Worm (Caenorhabditis elegans): ENCODE results near the gene mrps-18.C.

mrps-18.C gene

ce11 chrII:6741428-6741827 lies 5.4 kb downstream of the mrps-18.C start, which contains the start of gene exos-8 (continued):
- no peak for TF ChIP-seq unc-39 (tag; optimal IDR thresholded peaks at IDR 0.05)
- no peak for TF ChIP-seq saeg-2 (GFP tag; IDR thresholded peaks at IDR 0.05)
- no peak for TF ChIP-seq ama-1 (optimal IDR thresholded peaks at IDR 0.05)
- TF ChIP-seq hmg-1.1 (GFP tag; IDR thresholded peaks at IDR 0.05), result peak; percentile 58; the same call in 1 of the 2 replicates
- TF ChIP-seq spr-1 (tag; optimal IDR thresholded peaks at IDR 0.05), result no peak
- TF ChIP-seq dpl-1 (GFP tag; optimal IDR thresholded peaks at IDR 0.05), result peak; percentile 55
- TF ChIP-seq snpc-4 (tag; optimal IDR thresholded peaks at IDR 0.05), result no peak
- no peak for TF ChIP-seq zfp-3 (GFP tag; conservative IDR thresholded peaks at IDR 0.05)
- TF ChIP-seq lin-1 (GFP tag; IDR thresholded peaks at IDR 0.05), result no peak
- no peak for TF ChIP-seq F10B5.3 (tag; optimal IDR thresholded peaks at IDR 0.05)
- TF ChIP-seq lim-7 (GFP tag; IDR thresholded peaks at IDR 0.05), result no peak
- peak; percentile 21 for TF ChIP-seq hlh-11 (tag; optimal IDR thresholded peaks at IDR 0.05)
- TF ChIP-seq ztf-11 (tag; optimal IDR thresholded peaks at IDR 0.05), result no peak
- TF ChIP-seq mxl-3 (GFP tag; optimal IDR thresholded peaks at IDR 0.05), result peak; percentile 59
- TF ChIP-seq madf-9 (GFP tag; conservative IDR thresholded peaks at IDR 0.05), result no peak; the same call in 1 of the 2 replicates
- no peak for TF ChIP-seq nhr-10 (tag; optimal IDR thresholded peaks at IDR 0.05)
- TF ChIP-seq unc-62 (GFP tag; optimal IDR thresholded peaks at IDR 0.05 in 1 of 2), result peak in 1 of 2 experiments; percentile 32
- TF ChIP-seq unc-62 (tag; optimal IDR thresholded peaks at IDR 0.05), result no peak
- TF ChIP-seq ctbp-1 (GFP tag; IDR thresholded peaks at IDR 0.05), result no peak
- no peak for TF ChIP-seq ceh-62 (tag; optimal IDR thresholded peaks at IDR 0.05)
- TF ChIP-seq dmd-6 (GFP tag; IDR thresholded peaks at IDR 0.05), result no peak; the same call in 1 of the 2 replicates
- no peak for TF ChIP-seq Y75B8A.6 (GFP tag; IDR thresholded peaks at IDR 0.05)
- TF ChIP-seq nhr-76 (tag; optimal IDR thresholded peaks at IDR 0.05), result no peak
- no peak for TF ChIP-seq daf-8 (GFP tag; IDR thresholded peaks at IDR 0.05)
- TF ChIP-seq tra-1 (GFP tag; IDR thresholded peaks at IDR 0.05), result no peak
- TF ChIP-seq fos-1 (tag; optimal IDR thresholded peaks at IDR 0.05), result no peak
- TF ChIP-seq T20F7.1 (GFP tag; optimal IDR thresholded peaks at IDR 0.05), result peak; percentile 77
- TF ChIP-seq ceh-32 (tag; optimal IDR thresholded peaks at IDR 0.05; ENCODE audit: poor library complexity), result no peak
- TF ChIP-seq ceh-82 (tag; optimal IDR thresholded peaks at IDR 0.05), result no peak
- no peak for TF ChIP-seq Y5F2A.4 (GFP tag; optimal IDR thresholded peaks at IDR 0.05)
- TF ChIP-seq mxl-2 (GFP tag; conservative IDR thresholded peaks at IDR 0.05), result no peak
- TF ChIP-seq pqm-1 (tag; optimal IDR thresholded peaks at IDR 0.05), result no peak
- TF ChIP-seq ces-1 (GFP tag; optimal IDR thresholded peaks at IDR 0.05), result no peak
- no peak for TF ChIP-seq fkh-10 (GFP tag; optimal IDR thresholded peaks at IDR 0.05)
- TF ChIP-seq aly-2 (tag; optimal IDR thresholded peaks at IDR 0.05), result no peak
- no peak for TF ChIP-seq nhr-42 (GFP tag; IDR thresholded peaks at IDR 0.05)
- no peak for TF ChIP-seq nhr-41 (GFP tag; IDR thresholded peaks at IDR 0.05)
- TF ChIP-seq ceh-44 (GFP tag; IDR thresholded peaks at IDR 0.05), result no peak
- TF ChIP-seq R02D3.7 (tag; optimal IDR thresholded peaks at IDR 0.05), result no peak
- TF ChIP-seq lin-39 (tag; optimal IDR thresholded peaks at IDR 0.05), result no peak
- no peak for TF ChIP-seq lin-15B (tag; optimal IDR thresholded peaks at IDR 0.05)
- no peak for TF ChIP-seq zip-2 (tag; optimal IDR thresholded peaks at IDR 0.05)
- TF ChIP-seq Y105C5A.15 (GFP tag; IDR thresholded peaks at IDR 0.05), result no peak
- no peak for TF ChIP-seq ztf-7 (tag; optimal IDR thresholded peaks at IDR 0.05)
- no peak for TF ChIP-seq nhr-237 (tag; optimal IDR thresholded peaks at IDR 0.05)
- no peak for TF ChIP-seq T26A8.4 (GFP tag; IDR thresholded peaks at IDR 0.05)
- TF ChIP-seq F44E2.7 (GFP tag; IDR thresholded peaks at IDR 0.05), result no peak
- TF ChIP-seq jun-1 (tag; optimal IDR thresholded peaks at IDR 0.05), result no peak
- TF ChIP-seq nhr-77 (tag; optimal IDR thresholded peaks at IDR 0.05), result peak; percentile 80
- no peak for TF ChIP-seq spr-3 (GFP tag; optimal IDR thresholded peaks at IDR 0.05)
- TF ChIP-seq tag-97 (GFP tag; IDR thresholded peaks at IDR 0.05), result no peak
- no peak for TF ChIP-seq attf-4 (tag; optimal IDR thresholded peaks at IDR 0.05)
- TF ChIP-seq nhr-25 (tag; optimal IDR thresholded peaks at IDR 0.05; ENCODE audit: borderline replicate concordance, insufficient read depth), result no peak
- TF ChIP-seq lir-3 (tag; optimal IDR thresholded peaks at IDR 0.05), result no peak

Data from whole organism, L4 larva.